Worm (Caenorhabditis elegans) whole organism, mixed stage, embryonic: ENCODE measurements around the gene W03C9.8.
A peak's percentile ranks its signal among the peaks of the same experiment; 100 is the strongest.

Experiments used
- M03D4.4 ChIP-seq: sonication (generic microtip); optimal IDR thresholded peaks from 2 replicates; lab custom pipeline; 2017; ENCODE audit warnings: mild to moderate bottlenecking, missing genetic modification characterization, missing compliant biosample characterization
- blmp-1 ChIP-seq: fragments of 150-350 bp; optimal IDR thresholded peaks from 2 replicates; lab custom pipeline; 2014; ENCODE audit warnings: missing biosample characterization, missing genetic modification characterization
- ces-1 ChIP-seq: fragments of 150-350 bp; optimal IDR thresholded peaks from 2 replicates; lab custom pipeline; 2014; ENCODE audit warnings: missing biosample characterization, missing genetic modification reagents, missing genetic modification characterization
- cnd-1 ChIP-seq: fragments of 200-800 bp; sonication (Bioruptor generic); optimal IDR thresholded peaks from 2 replicates; lab custom pipeline; 2018; ENCODE audit warnings: mild to moderate bottlenecking, missing genetic modification characterization, missing compliant biosample characterization
- elt-1 ChIP-seq: sonication (generic microtip); optimal IDR thresholded peaks from 2 replicates; lab custom pipeline; 2017; ENCODE audit warnings: missing genetic modification characterization, mild to moderate bottlenecking, missing compliant biosample characterization, antibody characterized with exemption, moderate library complexity, borderline replicate concordance; ENCODE audit not compliant: insufficient read depth
- lsy-2 ChIP-seq: fragments of 150-350 bp; optimal IDR thresholded peaks from 2 replicates; lab custom pipeline; 2014; ENCODE audit warnings: missing biosample characterization, missing genetic modification characterization
- mep-1 ChIP-seq: fragments of 150-350 bp; optimal IDR thresholded peaks from 2 replicates; lab custom pipeline; 2017; ENCODE audit warnings: missing biosample characterization, missing genetic modification reagents, missing genetic modification characterization, inconsistent platforms
- nhr-28 ChIP-seq: fragments of 150-350 bp; optimal IDR thresholded peaks from 2 replicates; lab custom pipeline; 2014; ENCODE audit warnings: missing biosample characterization, missing genetic modification characterization
- pha-4 ChIP-seq: fragments of 150-350 bp; optimal IDR thresholded peaks from 2 replicates; lab custom pipeline; 2018; ENCODE audit warnings: missing biosample characterization, missing genetic modification reagents, missing genetic modification characterization
- snpc-4 ChIP-seq: fragments of 150-350 bp; optimal IDR thresholded peaks from 2 replicates; lab custom pipeline; 2014; ENCODE audit warnings: missing biosample characterization, missing genetic modification characterization

DNA sequence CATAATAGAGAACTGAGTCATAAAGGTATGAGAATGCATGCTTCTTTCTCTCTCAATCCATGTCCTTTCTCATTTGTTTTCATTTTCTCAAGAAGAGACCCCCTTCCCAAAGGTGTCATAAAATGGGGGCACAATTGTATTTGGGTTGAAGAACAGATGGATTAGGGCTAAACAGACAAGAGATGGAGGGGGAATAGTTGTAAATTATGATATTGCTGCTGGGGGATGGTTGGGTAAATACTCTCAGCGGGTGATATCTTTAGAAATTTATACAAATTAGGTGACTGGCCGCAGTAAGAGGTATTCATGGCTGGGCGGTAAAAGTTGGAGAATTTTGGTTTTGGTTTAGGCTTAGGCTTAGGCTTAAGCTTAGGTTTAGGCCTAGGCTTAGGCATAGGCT, 43.5 kb upstream of the W03C9.8 start:
- no peak for TF ChIP-seq elt-1 (tag; lab: Kevin White, UChicago)
- peak; percentile 53 for TF ChIP-seq cnd-1
- no peak for TF ChIP-seq snpc-4 (tag; lab: Kevin White, UChicago)
- no peak for TF ChIP-seq M03D4.4 (tag; lab: Kevin White, UChicago)
- TF ChIP-seq pha-4, result no peak
- no peak for TF ChIP-seq mep-1
- no peak for TF ChIP-seq nhr-28 (tag; lab: Kevin White, UChicago)
- TF ChIP-seq ces-1 (GFP tag; lab: Kevin White, UChicago), result no peak
- no peak for TF ChIP-seq blmp-1 (tag; lab: Kevin White, UChicago)
- TF ChIP-seq lsy-2 (tag; lab: Kevin White, UChicago), result no peak
